Worm (Caenorhabditis elegans) whole organism, L1 larva: ENCODE measurements around the gene ife-1.

Experiments used
- C16A3.4 ChIP-seq: fragments of 150-350 bp; optimal IDR thresholded peaks from 2 replicates; lab custom pipeline; 2014; ENCODE audit warnings: missing biosample characterization, missing genetic modification characterization
- aha-1 ChIP-seq: fragments of 150-350 bp; optimal IDR thresholded peaks from 2 replicates; lab custom pipeline; 2014; ENCODE audit warnings: missing biosample characterization, missing genetic modification characterization
- ama-1 ChIP-seq: fragments of 150-350 bp; optimal IDR thresholded peaks from 2 replicates; lab custom pipeline; 2014
- blmp-1 ChIP-seq: fragments of 150-350 bp; optimal IDR thresholded peaks from 2 replicates; lab custom pipeline; 2014; ENCODE audit warnings: missing biosample characterization, missing genetic modification characterization
- ceh-63 ChIP-seq: fragments of 200-800 bp; sonication (Bioruptor generic); optimal IDR thresholded peaks from 2 replicates; lab custom pipeline; 2018; ENCODE audit warnings: mild to moderate bottlenecking, missing genetic modification characterization, missing compliant biosample characterization
- ceh-88 ChIP-seq: fragments of 200-800 bp; sonication (Bioruptor generic); IDR thresholded peaks from 2 replicates; pipeline ENCODE4 v1.3.6; 2022; ENCODE audit warnings: missing genetic modification characterization, missing compliant biosample characterization
- ceh-90 ChIP-seq: sonication (generic microtip); optimal IDR thresholded peaks from 2 replicates; lab custom pipeline; 2016; ENCODE audit warnings: missing genetic modification characterization, missing compliant biosample characterization
- ces-1 ChIP-seq: fragments of 150-350 bp; optimal IDR thresholded peaks from 2 replicates; lab custom pipeline; 2014; ENCODE audit warnings: missing biosample characterization, missing genetic modification reagents, missing genetic modification characterization
- dpl-1 ChIP-seq, 3 experiments: fragments of 150-350 bp in 2 of 3; sonication (generic microtip) in 1 of 3; optimal IDR thresholded peaks; 2 replicates each; lab custom pipeline; 2014 to 2017; ENCODE audit warnings: missing biosample characterization in 3 of 3, missing genetic modification characterization in 3 of 3, missing genetic modification reagents in 3 of 3
- efl-3 ChIP-seq: fragments of 200-800 bp; sonication (Bioruptor generic); optimal IDR thresholded peaks from 2 replicates; lab custom pipeline; 2018; ENCODE audit warnings: mild to moderate bottlenecking, missing genetic modification characterization, missing compliant biosample characterization
- egl-13 ChIP-seq: sonication (generic microtip); optimal IDR thresholded peaks from 2 replicates; lab custom pipeline; 2016; ENCODE audit warnings: missing genotype, missing genetic modification reagents, missing genetic modification characterization, missing compliant biosample characterization
- elt-3 ChIP-seq, 6 experiments: fragments of 150-350 bp in 1 of 6; sonication (generic microtip); optimal IDR thresholded peaks; 2 replicates each; lab custom pipeline; 2017 to 2018; ENCODE audit warnings: missing biosample characterization in 6 of 6, missing genetic modification characterization in 6 of 6, inconsistent platforms in 1 of 6
- ets-5 ChIP-seq: fragments of 200-800 bp; sonication (Bioruptor generic); IDR thresholded peaks from 2 replicates; pipeline ENCODE4 v1.3.6; 2022; ENCODE audit warnings: missing genetic modification characterization, missing compliant biosample characterization
- fkh-10 ChIP-seq: sonication (generic microtip); optimal IDR thresholded peaks from 2 replicates; lab custom pipeline; 2017; ENCODE audit warnings: missing biosample characterization, missing genetic modification reagents, missing genetic modification characterization
- fkh-8 ChIP-seq: sonication (generic microtip); optimal IDR thresholded peaks from 2 replicates; lab custom pipeline; 2016; ENCODE audit warnings: mild to moderate bottlenecking, missing genetic modification characterization, missing compliant biosample characterization
- fos-1 ChIP-seq: fragments of 150-350 bp; optimal IDR thresholded peaks from 2 replicates; lab custom pipeline; 2014; ENCODE audit warnings: missing biosample characterization, missing genetic modification characterization
- hlh-17 ChIP-seq: fragments of 200-800 bp; sonication (Bioruptor generic); optimal IDR thresholded peaks from 2 replicates; lab custom pipeline; 2018; ENCODE audit warnings: missing genetic modification characterization, mild to moderate bottlenecking, missing compliant biosample characterization, moderate library complexity, borderline replicate concordance
- hpl-2 ChIP-seq: fragments of 150-350 bp; optimal IDR thresholded peaks from 2 replicates; lab custom pipeline; 2014; ENCODE audit warnings: missing biosample characterization, missing genetic modification reagents, missing genetic modification characterization
- irx-1 ChIP-seq: sonication (generic microtip); optimal IDR thresholded peaks from 2 replicates; lab custom pipeline; 2016; ENCODE audit warnings: missing genetic modification characterization, missing compliant biosample characterization
- isw-1 ChIP-seq: fragments of 200-800 bp; sonication (Bioruptor generic); IDR thresholded peaks from 2 replicates; pipeline ENCODE4 v1.3.6; 2022; ENCODE audit warnings: missing genetic modification characterization, missing compliant biosample characterization
- lin-13 ChIP-seq: fragments of 150-350 bp; optimal IDR thresholded peaks from 2 replicates; lab custom pipeline; 2014; ENCODE audit warnings: missing biosample characterization, missing genetic modification reagents, missing genetic modification characterization
- lin-14 ChIP-seq: fragments of 200-800 bp; sonication (Bioruptor generic); optimal IDR thresholded peaks from 2 replicates; lab custom pipeline; 2018; ENCODE audit warnings: mild to moderate bottlenecking, missing genetic modification characterization, moderate library complexity, missing compliant biosample characterization
- lin-15B ChIP-seq: fragments of 150-350 bp; sonication (generic microtip); optimal IDR thresholded peaks from 3 replicates; lab custom pipeline; 2014; ENCODE audit warnings: missing biosample characterization, missing genetic modification characterization
- lin-35 ChIP-seq, 2 experiments: fragments of 150-350 bp; optimal IDR thresholded peaks; 2 replicates each; lab custom pipeline; 2014; ENCODE audit warnings: missing biosample characterization in 2 of 2, missing genetic modification characterization in 2 of 2, missing genetic modification reagents in 2 of 2
- lin-39 ChIP-seq: fragments of 150-350 bp; optimal IDR thresholded peaks from 2 replicates; lab custom pipeline; 2014; ENCODE audit warnings: missing biosample characterization, missing genetic modification reagents, missing genetic modification characterization
- lir-3 ChIP-seq: sonication (generic microtip); optimal IDR thresholded peaks from 2 replicates; lab custom pipeline; 2016; ENCODE audit warnings: mild to moderate bottlenecking, missing genetic modification characterization, moderate library complexity, missing compliant biosample characterization; ENCODE audit not compliant: poor library complexity
- mef-2 ChIP-seq: fragments of 150-350 bp; optimal IDR thresholded peaks from 2 replicates; lab custom pipeline; 2014; ENCODE audit warnings: missing biosample characterization, missing genetic modification characterization
- nhr-12 ChIP-seq: sonication (generic microtip); optimal IDR thresholded peaks from 2 replicates; lab custom pipeline; 2017; ENCODE audit warnings: missing biosample characterization, missing genetic modification characterization
- nhr-19 ChIP-seq: fragments of 200-800 bp; sonication (Bioruptor generic); conservative IDR thresholded peaks from 2 replicates; pipeline ENCODE4 v1.3.6; 2022; ENCODE audit warnings: missing genetic modification characterization, missing compliant biosample characterization
- nhr-237 ChIP-seq: fragments of 150-350 bp; optimal IDR thresholded peaks from 2 replicates; lab custom pipeline; 2014; ENCODE audit warnings: missing biosample characterization, missing genetic modification characterization
- nhr-47 ChIP-seq: sonication (generic microtip); optimal IDR thresholded peaks from 2 replicates; lab custom pipeline; 2016; ENCODE audit warnings: mild to moderate bottlenecking, missing genetic modification characterization, moderate library complexity, missing compliant biosample characterization
- nhr-71 ChIP-seq: sonication (generic microtip); optimal IDR thresholded peaks from 2 replicates; lab custom pipeline; 2016; ENCODE audit warnings: mild to moderate bottlenecking, missing genetic modification characterization, moderate library complexity, missing compliant biosample characterization
- nhr-76 ChIP-seq: sonication (generic microtip); optimal IDR thresholded peaks from 2 replicates; lab custom pipeline; 2017; ENCODE audit warnings: missing biosample characterization, missing genetic modification characterization
- nhr-84 ChIP-seq: sonication (generic microtip); optimal IDR thresholded peaks from 2 replicates; lab custom pipeline; 2017; ENCODE audit warnings: missing biosample characterization, missing genetic modification characterization
- nhr-85 ChIP-seq: sonication (generic microtip); peaks from one replicate; lab custom pipeline; 2016; ENCODE audit warnings: missing genetic modification characterization, inconsistent platforms, missing compliant biosample characterization
- nhr-90 ChIP-seq: sonication (generic microtip); optimal IDR thresholded peaks from 2 replicates; lab custom pipeline; 2016; ENCODE audit warnings: mild to moderate bottlenecking, missing genetic modification characterization, missing compliant biosample characterization; ENCODE audit not compliant: poor library complexity
- skn-1 ChIP-seq: fragments of 150-350 bp; optimal IDR thresholded peaks from 2 replicates; lab custom pipeline; 2014; ENCODE audit warnings: missing biosample characterization, missing genetic modification characterization
- snu-23 ChIP-seq: sonication (generic microtip); optimal IDR thresholded peaks from 2 replicates; lab custom pipeline; 2016; ENCODE audit warnings: missing genetic modification characterization, missing compliant biosample characterization
- sptf-1 ChIP-seq: fragments of 150-350 bp; optimal IDR thresholded peaks from 2 replicates; lab custom pipeline; 2014; ENCODE audit warnings: missing biosample characterization, missing genetic modification characterization
- swsn-7 ChIP-seq: sonication (generic microtip); optimal IDR thresholded peaks from 2 replicates; lab custom pipeline; 2016; ENCODE audit warnings: missing genetic modification characterization, missing compliant biosample characterization
- tbx-2 ChIP-seq: sonication (generic microtip); optimal IDR thresholded peaks from 2 replicates; lab custom pipeline; 2016; ENCODE audit warnings: missing genetic modification characterization, missing compliant biosample characterization
- unc-130 ChIP-seq: fragments of 150-350 bp; optimal IDR thresholded peaks from 2 replicates; lab custom pipeline; 2017; ENCODE audit warnings: missing biosample characterization, missing genetic modification characterization, inconsistent platforms
- unc-30 ChIP-seq: sonication (generic microtip); optimal IDR thresholded peaks from 2 replicates; lab custom pipeline; 2017; ENCODE audit warnings: missing biosample characterization, missing genetic modification characterization
- unc-62 ChIP-seq: fragments of 150-350 bp; optimal IDR thresholded peaks from 2 replicates; lab custom pipeline; 2014; ENCODE audit warnings: missing biosample characterization, missing genetic modification reagents, missing genetic modification characterization
- unc-86 ChIP-seq: sonication (generic microtip); optimal IDR thresholded peaks from 2 replicates; lab custom pipeline; 2016; ENCODE audit warnings: missing genetic modification characterization, missing compliant biosample characterization
- unc-98 ChIP-seq: fragments of 200-800 bp; sonication (Bioruptor generic); IDR thresholded peaks from 2 replicates; pipeline ENCODE4 v1.3.6; 2022; ENCODE audit warnings: missing genetic modification characterization, missing compliant biosample characterization
- xbp-1 ChIP-seq: sonication (generic microtip); optimal IDR thresholded peaks from 2 replicates; lab custom pipeline; 2016; ENCODE audit warnings: missing genetic modification characterization, missing compliant biosample characterization
- ztf-11 ChIP-seq, 2 experiments: sonication (generic microtip); optimal IDR thresholded peaks; 2 replicates each; lab custom pipeline; 2016 to 2017; ENCODE audit warnings: missing genetic modification characterization in 2 of 2, missing biosample characterization in 1 of 2, missing compliant biosample characterization in 1 of 2
- ztf-4 ChIP-seq: fragments of 150-350 bp; optimal IDR thresholded peaks from 2 replicates; lab custom pipeline; 2014; ENCODE audit warnings: missing biosample characterization, missing genetic modification characterization

Gene ife-1

ce11 chrIII:13359847-13360246 is 16.6 kb downstream of the ife-1 start (continued):
- TF ChIP-seq hlh-17 (GFP tag; lab: Kevin White, UChicago) (no peak), mef-2 (no peak), xbp-1 (tag; lab: Kevin White, UChicago) (peak; percentile 13), ztf-4 (tag; lab: Kevin White, UChicago) (no peak), ceh-63 (no peak), isw-1 (GFP tag; lab: Robert Waterston, UW) (no peak), lin-15B (tag; lab: Kevin White, UChicago) (peak; percentile 4), nhr-19 (GFP tag; lab: Robert Waterston, UW) (no peak), nhr-12 (tag; lab: Kevin White, UChicago) (no peak), sptf-1 (no peak), ces-1 (GFP tag; lab: Kevin White, UChicago) (no peak), C16A3.4 (tag; lab: Kevin White, UChicago) (no peak), unc-86 (tag; lab: Kevin White, UChicago) (no peak), dpl-1 (GFP tag; optimal IDR thresholded peaks at IDR 0.05; lab: Kevin White, UChicago) (peak in 2 of 3 experiments; percentile 34 to 60), efl-3 (GFP tag; lab: Kevin White, UChicago) (no peak), skn-1 (tag; lab: Kevin White, UChicago) (peak; percentile 68), aha-1 (tag; lab: Kevin White, UChicago) (no peak), lin-13 (no peak), ceh-88 (GFP tag; lab: Robert Waterston, UW) (no peak), nhr-47 (tag; lab: Kevin White, UChicago) (peak; percentile 16), blmp-1 (peak; percentile 58), unc-130 (no peak), unc-30 (tag; lab: Kevin White, UChicago) (no peak), lin-35 (GFP tag; optimal IDR thresholded peaks at IDR 0.05; lab: Kevin White, UChicago) (peak; percentile 36 to 58), ceh-90 (tag; lab: Kevin White, UChicago) (no peak), nhr-85 (tag; lab: Kevin White, UChicago) (peak; percentile 59), tbx-2 (tag; lab: Kevin White, UChicago) (no peak), fos-1 (peak; percentile 37), ets-5 (no peak), fkh-10 (GFP tag; lab: Kevin White, UChicago) (no peak), lir-3 (tag; lab: Kevin White, UChicago) (no peak), egl-13 (tag; lab: Kevin White, UChicago) (no peak)

- no peak for TF ChIP-seq lin-39 (tag; lab: Kevin White, UChicago)
- TF ChIP-seq fkh-8 (tag; lab: Kevin White, UChicago), result peak; percentile 0
- TF ChIP-seq unc-98, result no peak
- TF ChIP-seq tbx-2 (tag; lab: Kevin White, UChicago), result no peak
Measured at ce11 chrIII:13370980-13371379, 27.8 kb downstream of the ife-1 start, which contains the start of gene T03F6.9. TSS of gene T03F6.9 (minus strand) at chrIII:13371080.

ce11 chrIII:13376304-13376760 is 33.1 kb downstream of the ife-1 start, which contains the start of gene lis-1:
TSS of gene lis-1 (minus strand) at chrIII:13376710.
- TF ChIP-seq nhr-71 (tag; lab: Kevin White, UChicago) (peak; percentile 11), ces-1 (GFP tag; lab: Kevin White, UChicago) (peak; percentile 68), nhr-237 (no peak)

- TF ChIP-seq nhr-84 (tag; lab: Kevin White, UChicago), result no peak
- peak; percentile 55 for TF ChIP-seq swsn-7 (tag; lab: Kevin White, UChicago)
- TF ChIP-seq unc-98, result no peak
- peak; percentile 77 for TF ChIP-seq snu-23
- peak in 1 of 2 experiments; percentile 18 for TF ChIP-seq ztf-11 (tag; optimal IDR thresholded peaks at IDR 0.05; lab: Kevin White, UChicago)
- TF ChIP-seq fkh-8 (tag; lab: Kevin White, UChicago), result peak; percentile 4
- peak; percentile 33 for TF ChIP-seq tbx-2 (tag; lab: Kevin White, UChicago)
- TF ChIP-seq unc-86 (tag; lab: Kevin White, UChicago), result peak; percentile 33
- TF ChIP-seq ama-1 (lab: Kevin White, UChicago), result no peak
- TF ChIP-seq nhr-76, result no peak
- TF ChIP-seq unc-62 (GFP tag; lab: Kevin White, UChicago), result no peak
- peak; percentile 13 for TF ChIP-seq irx-1 (tag; lab: Kevin White, UChicago)
- peak; percentile 92 for TF ChIP-seq lin-14
- TF ChIP-seq nhr-90 (tag; lab: Kevin White, UChicago), result peak; percentile 45
- TF ChIP-seq ztf-4 (tag; lab: Kevin White, UChicago), result no peak
- TF ChIP-seq hlh-17 (GFP tag; lab: Kevin White, UChicago), result no peak
- no peak for TF ChIP-seq hpl-2 (GFP tag; lab: Kevin White, UChicago)
- TF ChIP-seq elt-3 (tag; optimal IDR thresholded peaks at IDR 0.05; lab: Kevin White, UChicago), result no peak
Measured at ce11 chrIII:13377249-13377648, 34.0 kb downstream of the ife-1 start.
